Worm (Caenorhabditis elegans): Measurements from ENCODE around the gene F10C1.8.

The F10C1.8 gene

ce11 chrII:5772547-5773142 is 18.4 kb downstream of the F10C1.8 start (continued):
- TF ChIP-seq sdz-12 (GFP tag; optimal IDR thresholded peaks at IDR 0.05) = no peak
- TF ChIP-seq nhr-42 (GFP tag; IDR thresholded peaks at IDR 0.05) = no peak
- 0 out of 2 replicates have a peak, but pooled peaks have one; percentile 10 for TF ChIP-seq F26F4.8 (GFP tag; conservative IDR thresholded peaks at IDR 0.05)
- TF ChIP-seq jun-1 (tag; optimal IDR thresholded peaks at IDR 0.05) = no peak
- peak; percentile 64; the same call in 1 of the 2 replicates for TF ChIP-seq ceh-20 (GFP tag; IDR thresholded peaks at IDR 0.05)
- peak; percentile 77 for TF ChIP-seq mes-2 (tag; optimal IDR thresholded peaks at IDR 0.05; ENCODE audit: poor library complexity, severe bottlenecking)
- TF ChIP-seq D1046.2 (GFP tag; IDR thresholded peaks at IDR 0.05) = 0 out of 2 replicates have a peak, but pooled peaks have one; percentile 59
- TF ChIP-seq ceh-32 (tag; optimal IDR thresholded peaks at IDR 0.05; ENCODE audit: poor library complexity) = no peak
- TF ChIP-seq duxl-1 (tag; optimal IDR thresholded peaks at IDR 0.05; ENCODE audit: poor library complexity) = no peak
- TF ChIP-seq dmd-9 (GFP tag; IDR thresholded peaks at IDR 0.05) = peak; percentile 63
- peak; percentile 87 for TF ChIP-seq egl-43 (GFP tag; IDR thresholded peaks at IDR 0.05)
- TF ChIP-seq nhr-10 (tag; optimal IDR thresholded peaks at IDR 0.05) = no peak
- peak; percentile 48 for TF ChIP-seq lin-13 (GFP tag; optimal IDR thresholded peaks at IDR 0.05)
- TF ChIP-seq madf-5 (GFP tag; IDR thresholded peaks at IDR 0.05) = 0 out of 4 replicates have a peak, but pooled peaks of 1 of the 2 experiments have one; percentile 15
- no peak for TF ChIP-seq ztf-11 (tag; optimal IDR thresholded peaks at IDR 0.05)
- peak; percentile 59; the same call in 1 of the 2 replicates for TF ChIP-seq Y48G9A.11 (GFP tag; IDR thresholded peaks at IDR 0.05)
- peak; percentile 54; the same call in 1 of the 2 replicates for TF ChIP-seq nhr-41 (GFP tag; IDR thresholded peaks at IDR 0.05)
- 0 out of 2 replicates have a peak, but pooled peaks have one; percentile 54 for TF ChIP-seq zfp-3 (GFP tag; conservative IDR thresholded peaks at IDR 0.05)
- peak; percentile 34 for TF ChIP-seq nhr-28 (tag; optimal IDR thresholded peaks at IDR 0.05)
- TF ChIP-seq lin-39 (tag; optimal IDR thresholded peaks at IDR 0.05) = no peak
- 0 out of 2 replicates have a peak, but pooled peaks have one; percentile 43 for TF ChIP-seq saeg-2 (GFP tag; IDR thresholded peaks at IDR 0.05)
- TF ChIP-seq ZK337.2 (GFP tag; IDR thresholded peaks at IDR 0.05) = 0 out of 2 replicates have a peak, but pooled peaks have one; percentile 56
- TF ChIP-seq unc-62 (GFP tag; optimal IDR thresholded peaks at IDR 0.05 in 1 of 2) = peak in 1 of 2 experiments; percentile 93
- no peak for TF ChIP-seq unc-62 (tag; optimal IDR thresholded peaks at IDR 0.05)
- peak; percentile 53 for TF ChIP-seq php-3 (GFP tag; IDR thresholded peaks at IDR 0.05)
- TF ChIP-seq lim-7 (GFP tag; IDR thresholded peaks at IDR 0.05) = peak; percentile 87
- no peak for TF ChIP-seq lin-15B (tag; optimal IDR thresholded peaks at IDR 0.05)
- peak; percentile 49 for TF ChIP-seq rbr-2 (tag; optimal IDR thresholded peaks at IDR 0.05)
- no peak for TF ChIP-seq gei-8 (GFP tag; optimal IDR thresholded peaks at IDR 0.05)
- TF ChIP-seq Y105C5A.15 (GFP tag; IDR thresholded peaks at IDR 0.05) = peak; percentile 71; the same call in 1 of the 2 replicates
- no peak for TF ChIP-seq F49E8.2 (tag; optimal IDR thresholded peaks at IDR 0.05; ENCODE audit: borderline replicate concordance)

DNA sequence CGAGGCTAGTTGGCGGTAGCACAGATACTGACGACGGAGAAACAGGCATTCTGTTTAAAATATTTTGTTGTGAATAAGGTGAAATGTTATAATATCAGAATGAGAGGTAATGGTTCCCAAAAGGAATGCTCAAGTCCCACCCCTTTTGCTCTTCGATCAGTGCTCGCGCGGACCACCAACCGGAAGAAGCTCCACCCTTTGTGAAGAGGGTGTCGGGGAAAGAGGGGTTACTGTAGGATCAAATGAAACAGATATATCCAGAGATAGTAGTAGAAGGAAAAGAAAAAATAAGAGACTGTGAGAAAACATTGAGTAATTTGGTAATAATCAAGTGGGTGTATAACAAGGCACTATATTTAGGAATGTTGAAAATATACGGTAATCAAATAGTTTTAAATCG is 19.9 kb downstream of the F10C1.8 start, which contains the start of the genes dmd-5 and F10C1.1:
Gene dmd-5 (minus strand): TSS at position 101 of the 400 bp plus-strand sequence.
Gene F10C1.1 (plus strand): TSS at position 110 of the 400 bp plus-strand sequence.
- TF ChIP-seq dmd-6 (GFP tag; IDR thresholded peaks at IDR 0.05) = no peak
- TF ChIP-seq D1046.2 (GFP tag; IDR thresholded peaks at IDR 0.05) = no peak
- TF ChIP-seq unc-62 (GFP tag; optimal IDR thresholded peaks at IDR 0.05 in 1 of 2) = peak in 1 of 2 experiments; percentile 20
- TF ChIP-seq unc-62 (tag; optimal IDR thresholded peaks at IDR 0.05) = no peak
- TF ChIP-seq snpc-1.2 (GFP tag; IDR thresholded peaks at IDR 0.05) = no peak
- no peak for TF ChIP-seq rbr-2 (tag; optimal IDR thresholded peaks at IDR 0.05)
- no peak for TF ChIP-seq zag-1 (tag; optimal IDR thresholded peaks at IDR 0.05)

- TF ChIP-seq F10B5.3 (tag; optimal IDR thresholded peaks at IDR 0.05) (no peak), Y75B8A.6 (GFP tag; IDR thresholded peaks at IDR 0.05) (no peak), attf-4 (tag; optimal IDR thresholded peaks at IDR 0.05) (no peak), nhr-41 (GFP tag; IDR thresholded peaks at IDR 0.05) (no peak), mdl-1 (tag; optimal IDR thresholded peaks at IDR 0.05) (no peak), zip-11 (GFP tag; IDR thresholded peaks at IDR 0.05) (no peak), D1046.2 (GFP tag; IDR thresholded peaks at IDR 0.05) (no peak), dmd-9 (GFP tag; IDR thresholded peaks at IDR 0.05) (no peak), nhr-111 (GFP tag; optimal IDR thresholded peaks at IDR 0.05) (no peak), Y105C5A.15 (GFP tag; IDR thresholded peaks at IDR 0.05) (no peak), ceh-32 (tag; optimal IDR thresholded peaks at IDR 0.05; ENCODE audit: poor library complexity) (no peak), ztf-7 (tag; optimal IDR thresholded peaks at IDR 0.05) (no peak)
Observed at ce11 chrII:5774879-5775278, 20.6 kb downstream of the F10C1.8 start.
